Fruit fly (Drosophila melanogaster) whole organism, prepupa: ENCODE data around the gene kumpel.
A peak's percentile ranks its signal among the peaks of the same experiment; 100 is the strongest.

Source experiments
- CG15336 ChIP-seq: fragments of 200-800 bp; sonication (Bioruptor generic); IDR thresholded peaks from 2 replicates; pipeline ENCODE4 v1.3.6; 2022; ENCODE audit warnings: missing biosample characterization, missing genetic modification characterization
- CG32006 ChIP-seq: fragments of 200-800 bp; sonication (Bioruptor generic); optimal IDR thresholded peaks from 3 replicates; lab custom pipeline; 2017; ENCODE audit warnings: missing biosample characterization, mild to moderate bottlenecking, missing genetic modification characterization
- CG3919 ChIP-seq: fragments of 200-800 bp; sonication (Bioruptor generic); optimal IDR thresholded peaks from 3 replicates; lab custom pipeline; 2016; ENCODE audit warnings: missing biosample characterization, missing genetic modification characterization
- CG8632 ChIP-seq: fragments of 200-800 bp; sonication (Bioruptor generic); optimal IDR thresholded peaks from 3 replicates; lab custom pipeline; 2016; ENCODE audit warnings: missing biosample characterization, missing genetic modification characterization
- Eip78C ChIP-seq: fragments of 200-800 bp; sonication (Bioruptor generic); peaks from one replicate; lab custom pipeline; 2016; ENCODE audit warnings: missing biosample characterization, missing genetic modification characterization
- Gug ChIP-seq: fragments of 200-800 bp; sonication (Bioruptor generic); IDR thresholded peaks from 2 replicates; pipeline ENCODE4 v1.3.6; 2022; ENCODE audit warnings: missing biosample characterization, missing genetic modification characterization
- Sox14 ChIP-seq: fragments of 200-800 bp; sonication (Bioruptor generic); optimal IDR thresholded peaks from 3 replicates; lab custom pipeline; 2016; ENCODE audit warnings: missing biosample characterization, missing genetic modification characterization
- svp ChIP-seq: fragments of 200-800 bp; sonication (Bioruptor generic); peaks from one replicate; lab custom pipeline; 2016; ENCODE audit warnings: missing biosample characterization, missing genetic modification characterization
- vri ChIP-seq: fragments of 200-800 bp; sonication (Bioruptor generic); optimal IDR thresholded peaks from 3 replicates; lab custom pipeline; 2016; ENCODE audit warnings: missing biosample characterization, mild to moderate bottlenecking, missing genetic modification characterization

Gene kumpel

dm6 chr3R:25968915-25969314 is 62.1 kb downstream of the kumpel start:
- TF ChIP-seq CG8632 (GFP tag; lab: Kevin White, UChicago) (no peak), CG15336 (GFP tag; lab: Robert Waterston, UW) (no peak), svp (GFP tag; lab: Kevin White, UChicago) (peak; percentile 32)
- TF ChIP-seq, all 60 proteins: peak for 1

DNA sequence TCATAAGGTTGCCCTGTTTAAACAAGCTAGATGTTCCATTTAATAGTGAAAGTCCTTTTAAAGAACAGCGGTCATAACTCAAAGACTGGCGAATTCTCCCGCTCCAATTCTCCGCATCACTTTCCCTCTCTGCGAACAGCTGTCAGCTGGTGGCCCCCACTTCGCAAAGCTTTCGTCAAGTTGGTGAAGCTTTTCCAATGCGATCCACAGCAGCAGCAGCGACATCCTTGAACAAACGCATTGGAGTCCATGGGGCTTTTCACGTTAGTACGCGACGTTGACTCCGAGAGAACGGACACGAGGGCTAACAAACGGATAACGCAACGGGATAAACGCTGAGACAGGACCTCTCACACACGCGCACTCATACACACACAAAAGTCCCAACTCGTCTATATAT is 63.0 kb downstream of the kumpel start, which contains the start of gene fid:
TSS of gene fid (plus strand) at position 301 of the 400 bp plus-strand sequence.
- TF ChIP-seq Eip78C (GFP tag; lab: Kevin White, UChicago) (no peak), CG3919 (GFP tag; lab: Kevin White, UChicago) (no peak), Gug (no peak), Sox14 (GFP tag; lab: Kevin White, UChicago) (no peak), vri (GFP tag; lab: Kevin White, UChicago) (no peak), CG32006 (GFP tag; lab: Kevin White, UChicago) (no peak)
